Worm (Caenorhabditis elegans) whole organism, L1 larva: Measurements from ENCODE around the gene nhr-117.

Experiments
- aha-1 ChIP-seq: fragments of 150-350 bp; optimal IDR thresholded peaks from 2 replicates; lab custom pipeline; 2014; ENCODE audit warnings: missing biosample characterization, missing genetic modification characterization
- dpl-1 ChIP-seq, 3 experiments: fragments of 150-350 bp in 2 of 3; sonication (generic microtip) in 1 of 3; optimal IDR thresholded peaks; 2 replicates each; lab custom pipeline; 2014 to 2017; ENCODE audit warnings: missing biosample characterization in 3 of 3, missing genetic modification characterization in 3 of 3, missing genetic modification reagents in 3 of 3
- elt-3 ChIP-seq, 6 experiments: fragments of 150-350 bp in 1 of 6; sonication (generic microtip); optimal IDR thresholded peaks; 2 replicates each; lab custom pipeline; 2017 to 2018; ENCODE audit warnings: missing biosample characterization in 6 of 6, missing genetic modification characterization in 6 of 6, inconsistent platforms in 1 of 6
- fkh-4 ChIP-seq: sonication (generic microtip); optimal IDR thresholded peaks from 2 replicates; lab custom pipeline; 2016; ENCODE audit warnings: missing compliant biosample characterization, missing genetic modification characterization, borderline replicate concordance
- lin-15B ChIP-seq: fragments of 150-350 bp; sonication (generic microtip); optimal IDR thresholded peaks from 3 replicates; lab custom pipeline; 2014; ENCODE audit warnings: missing biosample characterization, missing genetic modification characterization
- nhr-84 ChIP-seq: sonication (generic microtip); optimal IDR thresholded peaks from 2 replicates; lab custom pipeline; 2017; ENCODE audit warnings: missing biosample characterization, missing genetic modification characterization
- sup-37 ChIP-seq: fragments of 200-800 bp; sonication (Bioruptor generic); optimal IDR thresholded peaks from 2 replicates; lab custom pipeline; 2018; ENCODE audit warnings: mild to moderate bottlenecking, missing genetic modification characterization, missing compliant biosample characterization
- zag-1 ChIP-seq: fragments of 150-350 bp; optimal IDR thresholded peaks from 2 replicates; lab custom pipeline; 2014; ENCODE audit warnings: missing biosample characterization, missing genetic modification characterization

- TF ChIP-seq dpl-1 (GFP tag; optimal IDR thresholded peaks at IDR 0.05; lab: Kevin White, UChicago) (no peak), lin-15B (tag; lab: Kevin White, UChicago) (no peak), aha-1 (no peak), zag-1 (tag; lab: Kevin White, UChicago) (no peak), sup-37 (GFP tag; lab: Kevin White, UChicago) (no peak), elt-3 (tag; optimal IDR thresholded peaks at IDR 0.05; lab: Kevin White, UChicago) (no peak), fkh-4 (tag; lab: Kevin White, UChicago) (no peak), nhr-84 (tag; lab: Kevin White, UChicago) (no peak)
Observed at ce11 chrV:1588128-1588527, 33.2 kb downstream of the nhr-117 start, which contains the start of gene F16B4.5.
